Worm (Caenorhabditis elegans) whole organism, young adult: ENCODE results near the gene F58E6.11.

Experiments
- C06A6.2 ChIP-seq: fragments of 200-800 bp; sonication (Bioruptor generic); conservative IDR thresholded peaks from 2 replicates; pipeline ENCODE4 v1.3.6; 2022; ENCODE audit warnings: missing genetic modification characterization, missing compliant biosample characterization
- F10E7.11 ChIP-seq: sonication (generic microtip); optimal IDR thresholded peaks from 2 replicates; lab custom pipeline; 2017; ENCODE audit warnings: mild to moderate bottlenecking, missing genetic modification characterization, moderate library complexity, missing compliant biosample characterization
- F37B4.10 ChIP-seq: fragments of 200-800 bp; sonication (Bioruptor generic); IDR thresholded peaks from 2 replicates; pipeline ENCODE4 v1.3.6; 2022; ENCODE audit warnings: missing genetic modification characterization, missing compliant biosample characterization
- F55B11.4 ChIP-seq: sonication (generic microtip); optimal IDR thresholded peaks from 2 replicates; lab custom pipeline; 2016; ENCODE audit warnings: missing compliant biosample characterization, missing genetic modification characterization, borderline replicate concordance; ENCODE audit not compliant: insufficient read depth
- K11D2.4 ChIP-seq: fragments of 200-800 bp; sonication (Bioruptor generic); IDR thresholded peaks from 2 replicates; pipeline ENCODE4 v1.3.6; 2022; ENCODE audit warnings: missing genetic modification reagents, missing genetic modification characterization, missing compliant biosample characterization
- T26A5.8 ChIP-seq: sonication (generic microtip); optimal IDR thresholded peaks from 2 replicates; lab custom pipeline; 2016; ENCODE audit warnings: missing genetic modification characterization, missing compliant biosample characterization
- Y53G8AR.9 ChIP-seq: fragments of 200-800 bp; sonication (Bioruptor generic); conservative IDR thresholded peaks from 2 replicates; pipeline ENCODE4 v1.3.6; 2022; ENCODE audit warnings: missing genetic modification reagents, missing genetic modification characterization, missing compliant biosample characterization
- Y95B8A.8 ChIP-seq: fragments of 200-800 bp; sonication (Bioruptor generic); IDR thresholded peaks from 2 replicates; pipeline ENCODE4 v1.3.6; 2022; ENCODE audit warnings: missing genetic modification reagents, missing genetic modification characterization, missing compliant biosample characterization
- ama-1 ChIP-seq, 3 experiments: fragments of 150-350 bp in 1 of 3; sonication (generic microtip) in 2 of 3; optimal IDR thresholded peaks; 2 replicates each; lab custom pipeline; 2014 to 2018; ENCODE audit warnings: missing biosample characterization in 2 of 3, missing genetic modification characterization in 2 of 3, missing genetic modification reagents in 2 of 3
- athp-1 ChIP-seq: sonication (generic microtip); optimal IDR thresholded peaks from 2 replicates; lab custom pipeline; 2017; ENCODE audit warnings: mild to moderate bottlenecking, missing genetic modification characterization, missing compliant biosample characterization
- attf-5 ChIP-seq: fragments of 200-800 bp; sonication (Bioruptor generic); optimal IDR thresholded peaks from 2 replicates; lab custom pipeline; 2018; ENCODE audit warnings: mild to moderate bottlenecking, missing genetic modification characterization, missing compliant biosample characterization
- cebp-1 ChIP-seq, 2 experiments: fragments of 200-800 bp in 1 of 2; sonication (Bioruptor generic) in 1 of 2; sonication (generic microtip) in 1 of 2; IDR thresholded peaks in 1 of 2; optimal IDR thresholded peaks in 1 of 2; 2 replicates each; pipeline versions ENCODE4 v1.3.6 to Lab custom; 2017 to 2022; ENCODE audit warnings: missing compliant biosample characterization in 2 of 2, missing genetic modification characterization in 2 of 2, mild to moderate bottlenecking in 1 of 2, missing genetic modification reagents in 1 of 2, moderate library complexity in 1 of 2
- ceh-79 ChIP-seq: sonication (generic microtip); optimal IDR thresholded peaks from 2 replicates; lab custom pipeline; 2017; ENCODE audit warnings: mild to moderate bottlenecking, missing genetic modification characterization, missing compliant biosample characterization
- dox-1 ChIP-seq: fragments of 200-800 bp; sonication (Bioruptor generic); IDR thresholded peaks from 2 replicates; pipeline ENCODE4 v1.3.6; 2022; ENCODE audit warnings: missing genetic modification reagents, missing genetic modification characterization, missing compliant biosample characterization
- dpl-1 ChIP-seq: fragments of 150-350 bp; optimal IDR thresholded peaks from 2 replicates; lab custom pipeline; 2014; ENCODE audit warnings: missing biosample characterization, missing genetic modification reagents, missing genetic modification characterization
- efl-1 ChIP-seq: fragments of 150-350 bp; optimal IDR thresholded peaks from 2 replicates; lab custom pipeline; 2014; ENCODE audit warnings: missing biosample characterization, missing genetic modification reagents, missing genetic modification characterization
- egl-18 ChIP-seq: fragments of 200-800 bp; sonication (Bioruptor generic); IDR thresholded peaks from 2 replicates; pipeline ENCODE4 v1.3.6; 2022; ENCODE audit warnings: missing genetic modification reagents, missing genetic modification characterization, missing compliant biosample characterization
- egrh-3 ChIP-seq: fragments of 200-800 bp; sonication (Bioruptor generic); IDR thresholded peaks from 2 replicates; pipeline ENCODE4 v1.3.6; 2022; ENCODE audit warnings: missing genetic modification reagents, missing genetic modification characterization, missing compliant biosample characterization
- ekl-4 ChIP-seq: fragments of 200-800 bp; sonication (Bioruptor generic); IDR thresholded peaks from 2 replicates; pipeline ENCODE4 v1.3.6; 2022; ENCODE audit warnings: missing genetic modification reagents, missing genetic modification characterization, missing compliant biosample characterization
- hrde-1 ChIP-seq: sonication (generic microtip); optimal IDR thresholded peaks from 2 replicates; lab custom pipeline; 2016; ENCODE audit warnings: missing genetic modification characterization, mild to moderate bottlenecking, missing compliant biosample characterization, moderate library complexity, missing genotype, missing genetic modification reagents, borderline replicate concordance
- lag-1 ChIP-seq: fragments of 200-800 bp; sonication (Bioruptor generic); IDR thresholded peaks from 2 replicates; pipeline ENCODE4 v1.3.6; 2022; ENCODE audit warnings: missing genetic modification reagents, missing genetic modification characterization, missing compliant biosample characterization
- lin-26 ChIP-seq: fragments of 200-800 bp; sonication (Bioruptor generic); IDR thresholded peaks from 2 replicates; pipeline ENCODE4 v1.3.6; 2022; ENCODE audit warnings: missing genetic modification reagents, missing genetic modification characterization, missing compliant biosample characterization
- lir-1 ChIP-seq: fragments of 200-800 bp; sonication (Bioruptor generic); conservative IDR thresholded peaks from 2 replicates; pipeline ENCODE4 v1.3.6; 2022; ENCODE audit warnings: missing genetic modification reagents, missing genetic modification characterization, missing compliant biosample characterization
- lsl-1 ChIP-seq: fragments of 200-800 bp; sonication (Bioruptor generic); optimal IDR thresholded peaks from 2 replicates; lab custom pipeline; 2018; ENCODE audit warnings: mild to moderate bottlenecking, missing genetic modification characterization, moderate library complexity, missing compliant biosample characterization
- madf-3 ChIP-seq: fragments of 200-800 bp; sonication (Bioruptor generic); IDR thresholded peaks from 2 replicates; pipeline ENCODE4 v1.3.6; 2022; ENCODE audit warnings: missing genetic modification reagents, missing genetic modification characterization, missing compliant biosample characterization
- madf-8 ChIP-seq: fragments of 200-800 bp; sonication (Bioruptor generic); conservative IDR thresholded peaks from 2 replicates; pipeline ENCODE4 v1.3.6; 2022; ENCODE audit warnings: missing genetic modification reagents, missing genetic modification characterization, missing compliant biosample characterization
- mxl-1 ChIP-seq: sonication (generic microtip); optimal IDR thresholded peaks from 2 replicates; lab custom pipeline; 2016; ENCODE audit warnings: missing genetic modification characterization, missing compliant biosample characterization
- nfyb-1 ChIP-seq: fragments of 200-800 bp; sonication (Bioruptor generic); IDR thresholded peaks from 2 replicates; pipeline ENCODE4 v1.3.6; 2022; ENCODE audit warnings: missing genetic modification reagents, missing genetic modification characterization, missing compliant biosample characterization
- nhr-27 ChIP-seq: fragments of 200-800 bp; sonication (Bioruptor generic); optimal IDR thresholded peaks from 2 replicates; lab custom pipeline; 2018; ENCODE audit warnings: mild to moderate bottlenecking, missing genetic modification characterization, moderate library complexity, missing compliant biosample characterization
- nhr-80 ChIP-seq: sonication (generic microtip); optimal IDR thresholded peaks from 2 replicates; lab custom pipeline; 2016; ENCODE audit warnings: missing genetic modification characterization, missing compliant biosample characterization
- nhr-90 ChIP-seq: sonication (generic microtip); optimal IDR thresholded peaks from 2 replicates; lab custom pipeline; 2016; ENCODE audit warnings: missing genotype, mild to moderate bottlenecking, missing genetic modification characterization, missing compliant biosample characterization
- pbrm-1 ChIP-seq: fragments of 200-800 bp; sonication (Bioruptor generic); IDR thresholded peaks from 2 replicates; pipeline ENCODE4 v1.3.6; 2022; ENCODE audit warnings: missing genetic modification reagents, missing genetic modification characterization, missing compliant biosample characterization
- pha-4 ChIP-seq: fragments of 150-350 bp; sonication (generic microtip); optimal IDR thresholded peaks from 2 replicates; lab custom pipeline; 2014; ENCODE audit warnings: missing biosample characterization, missing genetic modification reagents, missing genetic modification characterization
- rcor-1 ChIP-seq: fragments of 200-800 bp; sonication (Bioruptor generic); IDR thresholded peaks from 2 replicates; pipeline ENCODE4 v1.3.6; 2022; ENCODE audit warnings: missing genetic modification reagents, missing genetic modification characterization, missing compliant biosample characterization
- repo-1 ChIP-seq: sonication (generic microtip); optimal IDR thresholded peaks from 2 replicates; lab custom pipeline; 2017; ENCODE audit warnings: mild to moderate bottlenecking, missing genetic modification characterization, missing compliant biosample characterization
- sdz-38 ChIP-seq: sonication (generic microtip); optimal IDR thresholded peaks from 2 replicates; lab custom pipeline; 2016; ENCODE audit warnings: missing genotype, missing genetic modification characterization, missing compliant biosample characterization
- snpc-1.1 ChIP-seq: sonication (generic microtip); optimal IDR thresholded peaks from 2 replicates; lab custom pipeline; 2017; ENCODE audit warnings: missing genetic modification characterization, mild to moderate bottlenecking, missing compliant biosample characterization, antibody characterized with exemption, moderate library complexity, missing genotype, missing genetic modification reagents; ENCODE audit not compliant: insufficient read depth
- snpc-1.3 ChIP-seq: sonication (generic microtip); optimal IDR thresholded peaks from 2 replicates; lab custom pipeline; 2017; ENCODE audit warnings: missing genetic modification characterization, mild to moderate bottlenecking, missing compliant biosample characterization, antibody characterized with exemption, moderate library complexity, missing genotype, missing genetic modification reagents; ENCODE audit not compliant: insufficient read depth
- snpc-3.4 ChIP-seq: sonication (generic microtip); optimal IDR thresholded peaks from 2 replicates; lab custom pipeline; 2017; ENCODE audit warnings: missing genetic modification characterization, mild to moderate bottlenecking, missing compliant biosample characterization, antibody characterized with exemption, moderate library complexity, missing genotype, missing genetic modification reagents
- sptf-2 ChIP-seq: fragments of 200-800 bp; sonication (Bioruptor generic); optimal IDR thresholded peaks from 2 replicates; lab custom pipeline; 2018; ENCODE audit warnings: mild to moderate bottlenecking, missing genetic modification characterization, missing compliant biosample characterization
- tbp1 ChIP-seq: fragments of 200-800 bp; sonication (Bioruptor generic); optimal IDR thresholded peaks from 2 replicates; lab custom pipeline; 2018; ENCODE audit warnings: mild to moderate bottlenecking, missing genetic modification characterization, missing compliant biosample characterization
- unc-62 ChIP-seq: fragments of 150-350 bp; optimal IDR thresholded peaks from 2 replicates; lab custom pipeline; 2014; ENCODE audit warnings: missing biosample characterization, missing genetic modification reagents, missing genetic modification characterization
- zim-3 ChIP-seq: sonication (generic microtip); optimal IDR thresholded peaks from 2 replicates; lab custom pipeline; 2017; ENCODE audit warnings: mild to moderate bottlenecking, missing genetic modification characterization, moderate library complexity, missing compliant biosample characterization
- ztf-3 ChIP-seq: fragments of 200-800 bp; sonication (Bioruptor generic); optimal IDR thresholded peaks from 2 replicates; lab custom pipeline; 2018; ENCODE audit warnings: mild to moderate bottlenecking, missing genetic modification characterization, missing compliant biosample characterization
- ztf-6 ChIP-seq: fragments of 200-800 bp; sonication (Bioruptor generic); IDR thresholded peaks from 2 replicates; pipeline ENCODE4 v1.3.6; 2022; ENCODE audit warnings: missing genetic modification reagents, missing genetic modification characterization, missing compliant biosample characterization

F58E6.11 gene

ce11 chrV:9730743-9731706, 26.8 kb downstream of the F58E6.11 start:
- no peak for TF ChIP-seq ceh-79 (tag; lab: Kevin White, UChicago)
- TF ChIP-seq K11D2.4 (GFP tag; lab: Robert Waterston, UW): peak; percentile 83
- TF ChIP-seq madf-8 (GFP tag; lab: Robert Waterston, UW): no peak
- TF ChIP-seq tbp1: peak; percentile 77
- TF ChIP-seq ama-1 (optimal IDR thresholded peaks at IDR 0.05; lab: Kevin White, UChicago): peak; percentile 99
- TF ChIP-seq ama-1 (GFP tag; optimal IDR thresholded peaks at IDR 0.05; lab: Kevin White, UChicago): peak in 1 of 2 experiments; percentile 43
- no peak for TF ChIP-seq zim-3 (tag; lab: Kevin White, UChicago)
- peak; percentile 70 for TF ChIP-seq lir-1 (GFP tag; lab: Robert Waterston, UW)
- no peak for TF ChIP-seq pha-4 (tag; lab: Kevin White, UChicago)
- no peak for TF ChIP-seq lsl-1 (GFP tag; lab: Kevin White, UChicago)
- TF ChIP-seq mxl-1: peak; percentile 36
- TF ChIP-seq F37B4.10: no peak
- peak; percentile 65 for TF ChIP-seq ztf-3 (GFP tag; lab: Kevin White, UChicago)
- TF ChIP-seq athp-1 (tag; lab: Kevin White, UChicago): peak; percentile 59
- peak; percentile 63 for TF ChIP-seq rcor-1 (GFP tag; lab: Robert Waterston, UW)
- TF ChIP-seq nfyb-1: peak; percentile 95
- TF ChIP-seq attf-5 (GFP tag; lab: Kevin White, UChicago): peak; percentile 98
- TF ChIP-seq snpc-1.1 (tag; lab: Kevin White, UChicago): no peak
- no peak for TF ChIP-seq madf-3 (GFP tag; lab: Robert Waterston, UW)
- peak; percentile 80 for TF ChIP-seq egrh-3 (GFP tag; lab: Robert Waterston, UW)
- no peak for TF ChIP-seq efl-1 (GFP tag; lab: Kevin White, UChicago)
- 0 out of 2 replicates have a peak, but pooled peaks have one; percentile 13 for TF ChIP-seq egl-18 (GFP tag; lab: Robert Waterston, UW)
- no peak for TF ChIP-seq dpl-1 (GFP tag; lab: Kevin White, UChicago)
- TF ChIP-seq hrde-1 (tag; lab: Kevin White, UChicago): no peak
- peak; percentile 58 for TF ChIP-seq pbrm-1 (GFP tag; lab: Robert Waterston, UW)
- TF ChIP-seq F55B11.4 (tag; lab: Kevin White, UChicago): no peak
- TF ChIP-seq dox-1: peak; percentile 92
- TF ChIP-seq sdz-38 (tag; lab: Kevin White, UChicago): no peak
- no peak for TF ChIP-seq lag-1 (GFP tag; lab: Robert Waterston, UW)
- no peak for TF ChIP-seq T26A5.8 (tag; lab: Kevin White, UChicago)
- TF ChIP-seq nhr-27 (tag; lab: Kevin White, UChicago): no peak
- TF ChIP-seq Y95B8A.8 (GFP tag; lab: Robert Waterston, UW): 0 out of 2 replicates have a peak, but pooled peaks have one; percentile 33
- TF ChIP-seq C06A6.2 (GFP tag; lab: Robert Waterston, UW): peak; percentile 70
- peak; percentile 32 for TF ChIP-seq unc-62
- no peak for TF ChIP-seq cebp-1 (GFP tag; IDR thresholded peaks at IDR 0.05; lab: Robert Waterston, UW)
- peak; percentile 92 for TF ChIP-seq cebp-1 (tag; optimal IDR thresholded peaks at IDR 0.05; lab: Kevin White, UChicago)
- TF ChIP-seq Y53G8AR.9 (GFP tag; lab: Robert Waterston, UW): peak; percentile 82
- no peak for TF ChIP-seq snpc-1.3 (tag; lab: Kevin White, UChicago)
- no peak for TF ChIP-seq F10E7.11 (tag; lab: Kevin White, UChicago)
- peak; percentile 89 for TF ChIP-seq nhr-90 (tag; lab: Kevin White, UChicago)
- peak; percentile 97 for TF ChIP-seq nhr-80 (tag; lab: Kevin White, UChicago)
- 0 out of 2 replicates have a peak, but pooled peaks have one; percentile 62 for TF ChIP-seq ztf-6
- TF ChIP-seq repo-1 (tag; lab: Kevin White, UChicago): peak; percentile 61
- TF ChIP-seq lin-26 (GFP tag; lab: Robert Waterston, UW): peak; percentile 71; the same call in 1 of the 2 replicates
- no peak for TF ChIP-seq sptf-2 (GFP tag; lab: Kevin White, UChicago)
- TF ChIP-seq ekl-4 (GFP tag; lab: Robert Waterston, UW): peak; percentile 81
- TF ChIP-seq snpc-3.4 (tag; lab: Kevin White, UChicago): no peak
